Worm (Caenorhabditis elegans) whole organism, L4 larva: ENCODE results near the gene nhl-1.
"Not testable (repeated sequence)": the region's sequence is repeated elsewhere in the genome, so short reads cannot be mapped to it uniquely, and the experiment has no call there.

Experiments used
- D1046.2 ChIP-seq: fragments of 200-800 bp; sonication (Bioruptor generic); IDR thresholded peaks from 2 replicates; pipeline ENCODE4 v1.3.6; 2022; ENCODE audit warnings: missing genetic modification characterization, missing compliant biosample characterization
- F26F4.8 ChIP-seq: fragments of 200-800 bp; sonication (Bioruptor generic); conservative IDR thresholded peaks from 2 replicates; pipeline ENCODE4 v1.3.6; 2022; ENCODE audit warnings: missing genetic modification characterization, missing compliant biosample characterization
- R02D3.7 ChIP-seq: fragments of 150-350 bp; sonication (generic microtip); optimal IDR thresholded peaks from 3 replicates; lab custom pipeline; 2014; ENCODE audit warnings: missing biosample characterization, missing genetic modification characterization
- Y105C5A.15 ChIP-seq: fragments of 200-800 bp; sonication (Bioruptor generic); IDR thresholded peaks from 2 replicates; pipeline ENCODE4 v1.3.6; 2022; ENCODE audit warnings: missing genetic modification characterization, missing compliant biosample characterization
- Y48G9A.11 ChIP-seq: fragments of 200-800 bp; sonication (Bioruptor generic); IDR thresholded peaks from 2 replicates; pipeline ENCODE4 v1.3.6; 2022; ENCODE audit warnings: missing genetic modification reagents, missing genetic modification characterization, missing compliant biosample characterization
- ZK337.2 ChIP-seq: fragments of 200-800 bp; sonication (Bioruptor generic); IDR thresholded peaks from 2 replicates; pipeline ENCODE4 v1.3.6; 2022; ENCODE audit warnings: missing genetic modification reagents, missing genetic modification characterization, missing compliant biosample characterization
- aha-1 ChIP-seq: fragments of 150-350 bp; peaks from one replicate; lab custom pipeline; 2014; ENCODE audit warnings: missing biosample characterization, missing genetic modification characterization
- aly-2 ChIP-seq: sonication (generic microtip); optimal IDR thresholded peaks from 2 replicates; lab custom pipeline; 2018; ENCODE audit warnings: missing biosample characterization, missing genetic modification characterization
- arid-1 ChIP-seq: fragments of 200-800 bp; sonication (Bioruptor generic); conservative IDR thresholded peaks from 2 replicates; pipeline ENCODE4 v1.3.6; 2022; ENCODE audit warnings: missing genetic modification reagents, missing genetic modification characterization, missing compliant biosample characterization
- ceh-20 ChIP-seq: fragments of 200-800 bp; sonication (Bioruptor generic); IDR thresholded peaks from 2 replicates; pipeline ENCODE4 v1.3.6; 2022; ENCODE audit warnings: missing genetic modification reagents, missing genetic modification characterization, missing compliant biosample characterization
- ceh-82 ChIP-seq: sonication (generic microtip); optimal IDR thresholded peaks from 2 replicates; lab custom pipeline; 2017; ENCODE audit warnings: missing biosample characterization, missing genetic modification characterization
- ctbp-1 ChIP-seq: fragments of 200-800 bp; sonication (Bioruptor generic); IDR thresholded peaks from 2 replicates; pipeline ENCODE4 v1.3.6; 2022; ENCODE audit warnings: missing genetic modification reagents, missing genetic modification characterization, missing compliant biosample characterization
- daf-16 ChIP-seq, 3 experiments: sonication (generic microtip); optimal IDR thresholded peaks; 2 replicates each; lab custom pipeline; 2016 to 2017; ENCODE audit warnings: missing genetic modification characterization in 3 of 3, missing genetic modification reagents in 3 of 3, mild to moderate bottlenecking in 2 of 3, missing compliant biosample characterization in 2 of 3, missing biosample characterization in 1 of 3, moderate library complexity in 1 of 3
- dmd-8 ChIP-seq: fragments of 200-800 bp; sonication (Bioruptor generic); IDR thresholded peaks from 2 replicates; pipeline ENCODE4 v1.3.6; 2022; ENCODE audit warnings: missing genetic modification characterization, missing compliant biosample characterization
- dmd-9 ChIP-seq: fragments of 200-800 bp; sonication (Bioruptor generic); IDR thresholded peaks from 2 replicates; pipeline ENCODE4 v1.3.6; 2022; ENCODE audit warnings: missing genetic modification reagents, missing genetic modification characterization, missing compliant biosample characterization
- egl-43 ChIP-seq: fragments of 200-800 bp; sonication (Bioruptor generic); IDR thresholded peaks from 2 replicates; pipeline ENCODE4 v1.3.6; 2022; ENCODE audit warnings: missing genetic modification reagents, missing genetic modification characterization, missing compliant biosample characterization
- hmg-1.1 ChIP-seq: fragments of 200-800 bp; sonication (Bioruptor generic); IDR thresholded peaks from 2 replicates; pipeline ENCODE4 v1.3.6; 2022; ENCODE audit warnings: missing genetic modification reagents, missing genetic modification characterization, missing compliant biosample characterization
- lim-7 ChIP-seq: fragments of 200-800 bp; sonication (Bioruptor generic); IDR thresholded peaks from 2 replicates; pipeline ENCODE4 v1.3.6; 2022; ENCODE audit warnings: missing genetic modification characterization, missing compliant biosample characterization
- lin-1 ChIP-seq: fragments of 200-800 bp; sonication (Bioruptor generic); IDR thresholded peaks from 2 replicates; pipeline ENCODE4 v1.3.6; 2022; ENCODE audit warnings: missing genetic modification reagents, missing genetic modification characterization, missing compliant biosample characterization
- lin-38 ChIP-seq: fragments of 200-800 bp; sonication (Bioruptor generic); IDR thresholded peaks from 2 replicates; pipeline ENCODE4 v1.3.6; 2022; ENCODE audit warnings: missing genetic modification reagents, missing genetic modification characterization, missing compliant biosample characterization
- madf-5 ChIP-seq, 2 experiments: fragments of 200-800 bp; sonication (Bioruptor generic); IDR thresholded peaks; 2 replicates each; pipeline ENCODE4 v1.3.6; 2022; ENCODE audit warnings: missing compliant biosample characterization in 2 of 2, missing genetic modification characterization in 2 of 2
- madf-9 ChIP-seq: fragments of 200-800 bp; sonication (Bioruptor generic); conservative IDR thresholded peaks from 2 replicates; pipeline ENCODE4 v1.3.6; 2022; ENCODE audit warnings: missing genetic modification reagents, missing genetic modification characterization, missing compliant biosample characterization
- mdt-29 ChIP-seq: fragments of 200-800 bp; sonication (Bioruptor generic); IDR thresholded peaks from 2 replicates; pipeline ENCODE4 v1.3.6; 2022; ENCODE audit warnings: missing genetic modification reagents, missing genetic modification characterization, missing compliant biosample characterization
- mep-1 ChIP-seq: fragments of 150-350 bp; sonication (generic microtip); optimal IDR thresholded peaks from 3 replicates; lab custom pipeline; 2014; ENCODE audit warnings: missing biosample characterization, missing genetic modification characterization
- mes-2 ChIP-seq: sonication (generic microtip); optimal IDR thresholded peaks from 2 replicates; lab custom pipeline; 2016; ENCODE audit warnings: missing genotype, mild to moderate bottlenecking, missing genetic modification characterization, missing compliant biosample characterization; ENCODE audit not compliant: poor library complexity, severe bottlenecking
- mxl-2 ChIP-seq: fragments of 200-800 bp; sonication (Bioruptor generic); conservative IDR thresholded peaks from 2 replicates; pipeline ENCODE4 v1.3.6; 2022; ENCODE audit warnings: missing genetic modification reagents, missing genetic modification characterization, missing compliant biosample characterization
- mxl-3 ChIP-seq: fragments of 200-800 bp; sonication (Bioruptor generic); optimal IDR thresholded peaks from 2 replicates; lab custom pipeline; 2018; ENCODE audit warnings: mild to moderate bottlenecking, missing genetic modification characterization, missing compliant biosample characterization
- nhr-42 ChIP-seq: fragments of 200-800 bp; sonication (Bioruptor generic); IDR thresholded peaks from 2 replicates; pipeline ENCODE4 v1.3.6; 2022; ENCODE audit warnings: missing genetic modification characterization, missing compliant biosample characterization
- pha-4 ChIP-seq, 2 experiments: fragments of 150-350 bp in 1 of 2; fragments of 200-800 bp in 1 of 2; sonication (Bioruptor generic) in 1 of 2; IDR thresholded peaks in 1 of 2; optimal IDR thresholded peaks in 1 of 2; 2 replicates each; pipeline versions ENCODE4 v1.3.6 to Lab custom; 2014 to 2022; ENCODE audit warnings: missing genetic modification characterization in 2 of 2, missing genetic modification reagents in 2 of 2, missing biosample characterization in 1 of 2, missing compliant biosample characterization in 1 of 2
- php-3 ChIP-seq: fragments of 200-800 bp; sonication (Bioruptor generic); IDR thresholded peaks from 2 replicates; pipeline ENCODE4 v1.3.6; 2022; ENCODE audit warnings: missing genetic modification reagents, missing genetic modification characterization, missing compliant biosample characterization
- saeg-2 ChIP-seq: fragments of 200-800 bp; sonication (Bioruptor generic); IDR thresholded peaks from 2 replicates; pipeline ENCODE4 v1.3.6; 2022; ENCODE audit warnings: missing genetic modification reagents, missing genetic modification characterization, missing compliant biosample characterization
- set-16 ChIP-seq: fragments of 200-800 bp; sonication (Bioruptor generic); IDR thresholded peaks from 2 replicates; pipeline ENCODE4 v1.3.6; 2022; ENCODE audit warnings: missing genetic modification reagents, missing genetic modification characterization, missing compliant biosample characterization
- snpc-1.2 ChIP-seq: fragments of 200-800 bp; sonication (Bioruptor generic); IDR thresholded peaks from 2 replicates; pipeline ENCODE4 v1.3.6; 2022; ENCODE audit warnings: missing genetic modification reagents, missing genetic modification characterization, missing compliant biosample characterization
- tra-1 ChIP-seq: fragments of 200-800 bp; sonication (Bioruptor generic); IDR thresholded peaks from 2 replicates; pipeline ENCODE4 v1.3.6; 2022; ENCODE audit warnings: missing genetic modification reagents, missing genetic modification characterization, missing compliant biosample characterization
- vab-7 ChIP-seq: fragments of 200-800 bp; sonication (Bioruptor generic); IDR thresholded peaks from 2 replicates; pipeline ENCODE4 v1.3.6; 2022; ENCODE audit warnings: missing genetic modification reagents, missing genetic modification characterization, missing compliant biosample characterization
- zfp-3 ChIP-seq: fragments of 200-800 bp; sonication (Bioruptor generic); conservative IDR thresholded peaks from 2 replicates; pipeline ENCODE4 v1.3.6; 2022; ENCODE audit warnings: missing genetic modification reagents, missing genetic modification characterization, missing compliant biosample characterization

The nhl-1 gene

ce11 chrIII:9112479-9112878, 41.2 kb downstream of the nhl-1 start:
- TF ChIP-seq ceh-82 (tag; lab: Kevin White, UChicago) (no peak), R02D3.7 (tag; lab: Kevin White, UChicago) (no peak), mxl-3 (GFP tag; lab: Kevin White, UChicago) (no peak), aha-1 (tag; lab: Kevin White, UChicago) (no peak), aly-2 (no peak), madf-9 (GFP tag; lab: Robert Waterston, UW) (no peak)

ce11 chrIII:9110914-9111313, 42.8 kb downstream of the nhl-1 start:
- peak; percentile 97 for TF ChIP-seq lin-38 (GFP tag; lab: Robert Waterston, UW)
- peak; percentile 76 for TF ChIP-seq mdt-29 (GFP tag; lab: Robert Waterston, UW)
- TF ChIP-seq vab-7 (GFP tag; lab: Robert Waterston, UW), result peak; percentile 78
- TF ChIP-seq lim-7 (GFP tag; lab: Robert Waterston, UW), result peak; percentile 89
- TF ChIP-seq madf-9 (GFP tag; lab: Robert Waterston, UW), result 0 out of 2 replicates have a peak, but pooled peaks have one; percentile 4
- TF ChIP-seq set-16 (GFP tag; lab: Robert Waterston, UW), result peak; percentile 51
- TF ChIP-seq dmd-8 (GFP tag; lab: Robert Waterston, UW), result peak; percentile 92
- peak; percentile 72; the same call in 1 of the 2 replicates for TF ChIP-seq D1046.2 (GFP tag; lab: Robert Waterston, UW)
- TF ChIP-seq snpc-1.2 (GFP tag; lab: Robert Waterston, UW), result peak; percentile 46
- peak; percentile 18 for TF ChIP-seq mes-2 (tag; lab: Kevin White, UChicago)
- peak; percentile 88 for TF ChIP-seq egl-43 (GFP tag; lab: Robert Waterston, UW)
- TF ChIP-seq tra-1 (GFP tag; lab: Robert Waterston, UW), result peak; percentile 59; the same call in 1 of the 2 replicates
- TF ChIP-seq ceh-20 (GFP tag; lab: Robert Waterston, UW), result 0 out of 2 replicates have a peak, but pooled peaks have one; percentile 29
- peak; percentile 79; the same call in 1 of the 2 replicates for TF ChIP-seq lin-1 (GFP tag; lab: Robert Waterston, UW)
- TF ChIP-seq zfp-3, result 0 out of 2 replicates have a peak, but pooled peaks have one; percentile 47
- TF ChIP-seq pha-4 (GFP tag; IDR thresholded peaks at IDR 0.05; lab: Robert Waterston, UW), result peak; percentile 92
- not testable (repeated sequence) for TF ChIP-seq pha-4 (tag; optimal IDR thresholded peaks at IDR 0.05; lab: Kevin White, UChicago)
- TF ChIP-seq Y48G9A.11, result peak; percentile 57; the same call in 1 of the 2 replicates
- peak; percentile 13 for TF ChIP-seq mep-1 (tag; lab: Kevin White, UChicago)
- peak; percentile 73; the same call in 1 of the 2 replicates for TF ChIP-seq saeg-2 (GFP tag; lab: Robert Waterston, UW)
- peak; percentile 77 for TF ChIP-seq F26F4.8 (GFP tag; lab: Robert Waterston, UW)
- peak; percentile 52; the same call in 1 of the 2 replicates for TF ChIP-seq dmd-9
- TF ChIP-seq hmg-1.1, result peak; percentile 67
- peak; percentile 57 to 83; a peak in 2 of 4 replicates for TF ChIP-seq madf-5 (GFP tag; IDR thresholded peaks at IDR 0.05; lab: Robert Waterston, UW)
- peak; percentile 79 for TF ChIP-seq ctbp-1
- peak; percentile 50 for TF ChIP-seq php-3 (GFP tag; lab: Robert Waterston, UW)
- peak; percentile 77 for TF ChIP-seq arid-1 (GFP tag; lab: Robert Waterston, UW)
- TF ChIP-seq ZK337.2 (GFP tag; lab: Robert Waterston, UW), result 0 out of 2 replicates have a peak, but pooled peaks have one; percentile 45
- TF ChIP-seq nhr-42 (GFP tag; lab: Robert Waterston, UW), result peak; percentile 78
- TF ChIP-seq mxl-2, result 0 out of 2 replicates have a peak, but pooled peaks have one; percentile 51
- TF ChIP-seq Y105C5A.15 (GFP tag; lab: Robert Waterston, UW), result 0 out of 2 replicates have a peak, but pooled peaks have one; percentile 27

DNA sequence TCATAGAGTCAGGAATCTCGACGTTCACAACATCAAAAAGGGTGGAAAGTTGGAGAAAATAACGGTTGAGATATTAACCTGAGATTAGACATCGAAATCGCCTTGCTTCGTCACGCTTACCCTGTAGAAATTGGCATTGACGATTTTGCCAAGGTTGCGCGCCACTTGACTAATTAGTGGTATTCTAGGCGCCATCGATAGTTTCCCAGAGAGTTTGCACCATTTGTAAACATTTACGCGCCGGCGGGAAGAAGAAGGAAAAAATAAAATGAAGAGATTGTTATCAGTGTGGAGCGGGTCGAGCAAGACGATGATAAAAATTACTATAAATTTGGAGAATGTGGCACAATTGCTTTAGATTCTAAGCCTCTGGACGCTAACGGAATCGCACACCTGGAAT, 43.4 kb downstream of the nhl-1 start:
- TF ChIP-seq daf-16 (GFP tag; optimal IDR thresholded peaks at IDR 0.05; lab: Kevin White, UChicago) (no peak), daf-16 (tag; optimal IDR thresholded peaks at IDR 0.05; lab: Kevin White, UChicago) (peak; percentile 37), madf-5 (GFP tag; IDR thresholded peaks at IDR 0.05; lab: Robert Waterston, UW) (no peak), aha-1 (tag; lab: Kevin White, UChicago) (peak; percentile 31)
